Fruit fly (Drosophila melanogaster) whole organism: ENCODE measurements around the gene CG42830.

Source experiments
- CG8478 ChIP-seq: fragments of >200 bp; optimal IDR thresholded peaks from 2 replicates; lab custom pipeline; 2018; ENCODE audit warnings: inconsistent platforms
- Dll ChIP-seq: fragments of >200 bp; optimal IDR thresholded peaks from 2 replicates; lab custom pipeline; 2017
- EcR ChIP-seq, 2 experiments: fragments of >200 bp; optimal IDR thresholded peaks; 2 replicates each; lab custom pipeline; 2017; ENCODE audit warnings: missing biosample characterization in 2 of 2, missing genetic modification characterization in 2 of 2, missing genetic modification reagents in 2 of 2
- pan ChIP-seq: fragments of >200 bp; optimal IDR thresholded peaks from 2 replicates; lab custom pipeline; 2017
- psq ChIP-seq: fragments of >200 bp; optimal IDR thresholded peaks from 2 replicates; lab custom pipeline; 2017
- usp ChIP-seq: fragments of >200 bp; optimal IDR thresholded peaks from 2 replicates; lab custom pipeline; 2017; ENCODE audit warnings: missing biosample characterization, missing genetic modification characterization, mixed read lengths

The CG42830 gene

dm6 chr2L:17812572-17812971, at the start of gene CG42830:
CG42830 (minus strand) TSS chr2L:17812672.
- TF ChIP-seq EcR (GFP tag; optimal IDR thresholded peaks at IDR 0.05; lab: Kevin White, UChicago), result no peak
- no peak for TF ChIP-seq usp (GFP tag; lab: Kevin White, UChicago)
- no peak for TF ChIP-seq Dll (lab: Kevin White, UChicago)
- no peak for TF ChIP-seq pan (lab: Kevin White, UChicago)
- no peak for TF ChIP-seq CG8478 (lab: Kevin White, UChicago)
- TF ChIP-seq psq (lab: Kevin White, UChicago), result no peak

- TF ChIP-seq psq (lab: Kevin White, UChicago) (no peak), pan (lab: Kevin White, UChicago) (no peak), usp (GFP tag; lab: Kevin White, UChicago) (no peak), CG8478 (lab: Kevin White, UChicago) (no peak)
Measured at dm6 chr2L:17803117-17803516, 9.4 kb downstream of the CG42830 start.

- TF ChIP-seq pan (lab: Kevin White, UChicago) (no peak), EcR (GFP tag; optimal IDR thresholded peaks at IDR 0.05; lab: Kevin White, UChicago) (no peak), CG8478 (lab: Kevin White, UChicago) (no peak), usp (GFP tag; lab: Kevin White, UChicago) (no peak), Dll (lab: Kevin White, UChicago) (no peak), psq (lab: Kevin White, UChicago) (no peak)
Measured at dm6 chr2L:17784641-17785040, 27.8 kb downstream of the CG42830 start.

dm6 chr2L:17783477-17783876, 29.0 kb downstream of the CG42830 start:
- TF ChIP-seq pan (lab: Kevin White, UChicago) (no peak), EcR (GFP tag; optimal IDR thresholded peaks at IDR 0.05; lab: Kevin White, UChicago) (no peak), psq (lab: Kevin White, UChicago) (no peak), CG8478 (lab: Kevin White, UChicago) (no peak), usp (GFP tag; lab: Kevin White, UChicago) (no peak), Dll (lab: Kevin White, UChicago) (no peak)

dm6 chr2L:17781948-17782347, 30.5 kb downstream of the CG42830 start:
- no peak for TF ChIP-seq CG8478 (lab: Kevin White, UChicago)
- no peak for TF ChIP-seq psq (lab: Kevin White, UChicago)

- TF ChIP-seq EcR (GFP tag; optimal IDR thresholded peaks at IDR 0.05; lab: Kevin White, UChicago) (no peak), pan (lab: Kevin White, UChicago) (no peak), usp (GFP tag; lab: Kevin White, UChicago) (no peak), psq (lab: Kevin White, UChicago) (no peak), Dll (lab: Kevin White, UChicago) (no peak), CG8478 (lab: Kevin White, UChicago) (no peak)
Measured at dm6 chr2L:17778287-17778762, 34.1 kb downstream of the CG42830 start, which contains the start of gene CadN. CadN (minus strand) TSS chr2L:17778340.

dm6 chr2L:17777425-17777824, 35.0 kb downstream of the CG42830 start:
- TF ChIP-seq pan (lab: Kevin White, UChicago) (no peak), CG8478 (lab: Kevin White, UChicago) (no peak), usp (GFP tag; lab: Kevin White, UChicago) (no peak), EcR (GFP tag; optimal IDR thresholded peaks at IDR 0.05; lab: Kevin White, UChicago) (no peak), psq (lab: Kevin White, UChicago) (no peak), Dll (lab: Kevin White, UChicago) (no peak)

dm6 chr2L:17770775-17771174, 41.7 kb downstream of the CG42830 start:
- TF ChIP-seq Dll (lab: Kevin White, UChicago) (no peak), pan (lab: Kevin White, UChicago) (no peak), EcR (GFP tag; optimal IDR thresholded peaks at IDR 0.05; lab: Kevin White, UChicago) (no peak), usp (GFP tag; lab: Kevin White, UChicago) (no peak), CG8478 (lab: Kevin White, UChicago) (no peak), psq (lab: Kevin White, UChicago) (no peak)

- TF ChIP-seq EcR (GFP tag; optimal IDR thresholded peaks at IDR 0.05; lab: Kevin White, UChicago), result no peak
- no peak for TF ChIP-seq CG8478 (lab: Kevin White, UChicago)
- TF ChIP-seq Dll (lab: Kevin White, UChicago), result no peak
Measured at dm6 chr2L:17770121-17770520, 42.4 kb downstream of the CG42830 start.

- TF ChIP-seq psq (lab: Kevin White, UChicago) (no peak), usp (GFP tag; lab: Kevin White, UChicago) (no peak), CG8478 (lab: Kevin White, UChicago) (no peak), pan (lab: Kevin White, UChicago) (no peak), Dll (lab: Kevin White, UChicago) (no peak), EcR (GFP tag; optimal IDR thresholded peaks at IDR 0.05; lab: Kevin White, UChicago) (no peak)
Measured at dm6 chr2L:17768580-17768979, 43.9 kb downstream of the CG42830 start.

dm6 chr2L:17763173-17763572, 49.3 kb downstream of the CG42830 start:
- TF ChIP-seq pan (lab: Kevin White, UChicago) (no peak), usp (GFP tag; lab: Kevin White, UChicago) (no peak), psq (lab: Kevin White, UChicago) (no peak), EcR (GFP tag; optimal IDR thresholded peaks at IDR 0.05; lab: Kevin White, UChicago) (no peak), CG8478 (lab: Kevin White, UChicago) (no peak), Dll (lab: Kevin White, UChicago) (no peak)
